Worm (Caenorhabditis elegans) whole organism, young adult: ENCODE measurements around the gene C35D10.5.

Experiments used
- B0019.2 ChIP-seq: fragments of 200-800 bp; sonication (Bioruptor generic); conservative IDR thresholded peaks from 2 replicates; pipeline ENCODE4 v1.3.6; 2022; ENCODE audit warnings: missing genetic modification reagents, missing genetic modification characterization, missing compliant biosample characterization
- B0035.1 ChIP-seq: sonication (generic microtip); optimal IDR thresholded peaks from 2 replicates; lab custom pipeline; 2016; ENCODE audit warnings: missing genetic modification characterization, mild to moderate bottlenecking, missing compliant biosample characterization, missing genotype, missing genetic modification reagents
- C17E4.6 ChIP-seq: fragments of 200-800 bp; sonication (Bioruptor generic); IDR thresholded peaks from 2 replicates; pipeline ENCODE4 v1.3.6; 2022; ENCODE audit warnings: missing genetic modification reagents, missing genetic modification characterization, missing compliant biosample characterization
- F10E7.11 ChIP-seq: sonication (generic microtip); optimal IDR thresholded peaks from 2 replicates; lab custom pipeline; 2017; ENCODE audit warnings: mild to moderate bottlenecking, missing genetic modification characterization, moderate library complexity, missing compliant biosample characterization
- F22D6.2 ChIP-seq: sonication (generic microtip); optimal IDR thresholded peaks from 2 replicates; lab custom pipeline; 2016; ENCODE audit warnings: mild to moderate bottlenecking, missing genetic modification characterization, missing compliant biosample characterization
- F39B2.1 ChIP-seq: fragments of 200-800 bp; sonication (Bioruptor generic); IDR thresholded peaks from 2 replicates; pipeline ENCODE4 v1.3.6; 2022; ENCODE audit warnings: missing genetic modification reagents, missing genetic modification characterization, missing compliant biosample characterization
- F57C9.4 ChIP-seq: sonication (generic microtip); optimal IDR thresholded peaks from 2 replicates; lab custom pipeline; 2017; ENCODE audit warnings: mild to moderate bottlenecking, missing genetic modification characterization, missing compliant biosample characterization
- K11D2.4 ChIP-seq: fragments of 200-800 bp; sonication (Bioruptor generic); IDR thresholded peaks from 2 replicates; pipeline ENCODE4 v1.3.6; 2022; ENCODE audit warnings: missing genetic modification reagents, missing genetic modification characterization, missing compliant biosample characterization
- Y53F4B.3 ChIP-seq: fragments of 200-800 bp; sonication (Bioruptor generic); IDR thresholded peaks from 2 replicates; pipeline ENCODE4 v1.3.6; 2022; ENCODE audit warnings: missing genetic modification reagents, missing genetic modification characterization, missing compliant biosample characterization
- Y67H2A.10 ChIP-seq: fragments of 200-800 bp; sonication (Bioruptor generic); conservative IDR thresholded peaks from 2 replicates; pipeline ENCODE4 v1.3.6; 2022; ENCODE audit warnings: missing genetic modification reagents, missing genetic modification characterization, missing compliant biosample characterization
- Y79H2A.3 ChIP-seq: fragments of 200-800 bp; sonication (Bioruptor generic); conservative IDR thresholded peaks from 2 replicates; pipeline ENCODE4 v1.3.6; 2022; ENCODE audit warnings: missing genetic modification reagents, missing genetic modification characterization, missing compliant biosample characterization
- bed-1 ChIP-seq: fragments of 200-800 bp; sonication (Bioruptor generic); IDR thresholded peaks from 2 replicates; pipeline ENCODE4 v1.3.6; 2022; ENCODE audit warnings: missing genetic modification reagents, missing genetic modification characterization, missing compliant biosample characterization
- cebp-2 ChIP-seq: fragments of 200-800 bp; sonication (Bioruptor generic); IDR thresholded peaks from 2 replicates; pipeline ENCODE4 v1.3.6; 2022; ENCODE audit warnings: missing genetic modification characterization, missing compliant biosample characterization
- ceh-79 ChIP-seq: sonication (generic microtip); optimal IDR thresholded peaks from 2 replicates; lab custom pipeline; 2017; ENCODE audit warnings: mild to moderate bottlenecking, missing genetic modification characterization, missing compliant biosample characterization
- die-1 ChIP-seq: sonication (generic microtip); optimal IDR thresholded peaks from 2 replicates; lab custom pipeline; 2016; ENCODE audit warnings: missing genotype, mild to moderate bottlenecking, missing genetic modification characterization, missing compliant biosample characterization
- dpff-1 ChIP-seq: sonication (generic microtip); optimal IDR thresholded peaks from 2 replicates; lab custom pipeline; 2017; ENCODE audit warnings: mild to moderate bottlenecking, missing genetic modification characterization, missing compliant biosample characterization
- dpl-1 ChIP-seq: fragments of 150-350 bp; optimal IDR thresholded peaks from 2 replicates; lab custom pipeline; 2014; ENCODE audit warnings: missing biosample characterization, missing genetic modification reagents, missing genetic modification characterization
- efl-1 ChIP-seq: fragments of 150-350 bp; optimal IDR thresholded peaks from 2 replicates; lab custom pipeline; 2014; ENCODE audit warnings: missing biosample characterization, missing genetic modification reagents, missing genetic modification characterization
- egl-44 ChIP-seq: fragments of 200-800 bp; sonication (Bioruptor generic); IDR thresholded peaks from 2 replicates; pipeline ENCODE4 v1.3.6; 2022; ENCODE audit warnings: missing genetic modification reagents, missing genetic modification characterization, missing compliant biosample characterization
- egrh-3 ChIP-seq: fragments of 200-800 bp; sonication (Bioruptor generic); IDR thresholded peaks from 2 replicates; pipeline ENCODE4 v1.3.6; 2022; ENCODE audit warnings: missing genetic modification reagents, missing genetic modification characterization, missing compliant biosample characterization
- hlh-12 ChIP-seq: sonication (generic microtip); optimal IDR thresholded peaks from 2 replicates; lab custom pipeline; 2016; ENCODE audit warnings: missing genetic modification characterization, missing compliant biosample characterization
- hrde-1 ChIP-seq: sonication (generic microtip); optimal IDR thresholded peaks from 2 replicates; lab custom pipeline; 2016; ENCODE audit warnings: missing genetic modification characterization, mild to moderate bottlenecking, missing compliant biosample characterization, moderate library complexity, missing genotype, missing genetic modification reagents, borderline replicate concordance
- lin-26 ChIP-seq: fragments of 200-800 bp; sonication (Bioruptor generic); IDR thresholded peaks from 2 replicates; pipeline ENCODE4 v1.3.6; 2022; ENCODE audit warnings: missing genetic modification reagents, missing genetic modification characterization, missing compliant biosample characterization
- lin-40 ChIP-seq: sonication (generic microtip); optimal IDR thresholded peaks from 2 replicates; lab custom pipeline; 2016; ENCODE audit warnings: missing genetic modification characterization, mild to moderate bottlenecking, missing compliant biosample characterization, missing genotype, missing genetic modification reagents
- lir-1 ChIP-seq: fragments of 200-800 bp; sonication (Bioruptor generic); conservative IDR thresholded peaks from 2 replicates; pipeline ENCODE4 v1.3.6; 2022; ENCODE audit warnings: missing genetic modification reagents, missing genetic modification characterization, missing compliant biosample characterization
- mel-28 ChIP-seq: sonication (generic microtip); optimal IDR thresholded peaks from 2 replicates; lab custom pipeline; 2016; ENCODE audit warnings: borderline replicate concordance, mild to moderate bottlenecking, missing genetic modification characterization, missing compliant biosample characterization
- nfyb-1 ChIP-seq: fragments of 200-800 bp; sonication (Bioruptor generic); IDR thresholded peaks from 2 replicates; pipeline ENCODE4 v1.3.6; 2022; ENCODE audit warnings: missing genetic modification reagents, missing genetic modification characterization, missing compliant biosample characterization
- nhr-179 ChIP-seq: sonication (generic microtip); optimal IDR thresholded peaks from 2 replicates; lab custom pipeline; 2016; ENCODE audit warnings: mild to moderate bottlenecking, missing genetic modification characterization, missing compliant biosample characterization
- nhr-80 ChIP-seq: sonication (generic microtip); optimal IDR thresholded peaks from 2 replicates; lab custom pipeline; 2016; ENCODE audit warnings: missing genetic modification characterization, missing compliant biosample characterization
- pha-4 ChIP-seq: fragments of 150-350 bp; sonication (generic microtip); optimal IDR thresholded peaks from 2 replicates; lab custom pipeline; 2014; ENCODE audit warnings: missing biosample characterization, missing genetic modification reagents, missing genetic modification characterization
- sea-2 ChIP-seq: fragments of 200-800 bp; sonication (Bioruptor generic); IDR thresholded peaks from 2 replicates; pipeline ENCODE4 v1.3.6; 2022; ENCODE audit warnings: missing genetic modification characterization, missing compliant biosample characterization
- snpc-1.3 ChIP-seq: sonication (generic microtip); optimal IDR thresholded peaks from 2 replicates; lab custom pipeline; 2017; ENCODE audit warnings: missing genetic modification characterization, mild to moderate bottlenecking, missing compliant biosample characterization, antibody characterized with exemption, moderate library complexity, missing genotype, missing genetic modification reagents; ENCODE audit not compliant: insufficient read depth
- somi-1 ChIP-seq: fragments of 200-800 bp; sonication (Bioruptor generic); optimal IDR thresholded peaks from 2 replicates; lab custom pipeline; 2018; ENCODE audit warnings: mild to moderate bottlenecking, missing genetic modification characterization, missing compliant biosample characterization
- tbp1 ChIP-seq: fragments of 200-800 bp; sonication (Bioruptor generic); optimal IDR thresholded peaks from 2 replicates; lab custom pipeline; 2018; ENCODE audit warnings: mild to moderate bottlenecking, missing genetic modification characterization, missing compliant biosample characterization
- tbx-9 ChIP-seq: sonication (generic microtip); optimal IDR thresholded peaks from 2 replicates; lab custom pipeline; 2016; ENCODE audit warnings: borderline replicate concordance, missing genetic modification characterization, inconsistent platforms, missing compliant biosample characterization
- tlf-1 ChIP-seq: fragments of 200-800 bp; sonication (Bioruptor generic); optimal IDR thresholded peaks from 2 replicates; lab custom pipeline; 2018; ENCODE audit warnings: mild to moderate bottlenecking, missing genetic modification characterization, missing compliant biosample characterization
- unc-62 ChIP-seq: fragments of 150-350 bp; optimal IDR thresholded peaks from 2 replicates; lab custom pipeline; 2014; ENCODE audit warnings: missing biosample characterization, missing genetic modification reagents, missing genetic modification characterization
- xnd-1 ChIP-seq: sonication (generic microtip); optimal IDR thresholded peaks from 2 replicates; lab custom pipeline; 2016; ENCODE audit warnings: missing genotype, missing genetic modification reagents, missing genetic modification characterization, missing compliant biosample characterization
- zim-3 ChIP-seq: sonication (generic microtip); optimal IDR thresholded peaks from 2 replicates; lab custom pipeline; 2017; ENCODE audit warnings: mild to moderate bottlenecking, missing genetic modification characterization, moderate library complexity, missing compliant biosample characterization
- ztf-3 ChIP-seq: fragments of 200-800 bp; sonication (Bioruptor generic); optimal IDR thresholded peaks from 2 replicates; lab custom pipeline; 2018; ENCODE audit warnings: mild to moderate bottlenecking, missing genetic modification characterization, missing compliant biosample characterization

C35D10.5 gene

ce11 chrIII:4890997-4891396 lies 28.8 kb downstream of the C35D10.5 start, which contains the start of gene F26F4.5 (continued):
- TF ChIP-seq tbp1 (GFP tag; lab: Kevin White, UChicago) (no peak), F22D6.2 (tag; lab: Kevin White, UChicago) (no peak), efl-1 (GFP tag; lab: Kevin White, UChicago) (no peak), somi-1 (GFP tag; lab: Kevin White, UChicago) (no peak), tbx-9 (tag; lab: Kevin White, UChicago) (no peak), F39B2.1 (GFP tag; lab: Robert Waterston, UW) (no peak), ceh-79 (tag; lab: Kevin White, UChicago) (no peak), C17E4.6 (no peak), die-1 (tag; lab: Kevin White, UChicago) (no peak), dpff-1 (tag; lab: Kevin White, UChicago) (no peak), pha-4 (no peak), hrde-1 (no peak), hlh-12 (tag; lab: Kevin White, UChicago) (no peak), sea-2 (GFP tag; lab: Robert Waterston, UW) (no peak), nhr-179 (no peak), mel-28 (no peak), Y79H2A.3 (GFP tag; lab: Robert Waterston, UW) (no peak), snpc-1.3 (no peak), xnd-1 (tag; lab: Kevin White, UChicago) (peak; percentile 84)
- TF ChIP-seq, all 124 proteins: peak for 11

ce11 chrIII:4893540-4893939 lies 31.4 kb downstream of the C35D10.5 start, which contains the start of gene F26F4.6:
Gene F26F4.6 (minus strand): TSS chrIII:4893640.
- no peak for TF ChIP-seq B0019.2 (GFP tag; lab: Robert Waterston, UW)
- no peak for TF ChIP-seq lin-26 (GFP tag; lab: Robert Waterston, UW)
- no peak for TF ChIP-seq egl-44
- TF ChIP-seq cebp-2 (GFP tag; lab: Robert Waterston, UW), result no peak
- TF ChIP-seq K11D2.4 (GFP tag; lab: Robert Waterston, UW), result no peak
- TF ChIP-seq B0035.1 (tag; lab: Kevin White, UChicago), result no peak

- TF ChIP-seq lir-1 (GFP tag; lab: Robert Waterston, UW) (no peak), ceh-79 (tag; lab: Kevin White, UChicago) (no peak), Y67H2A.10 (GFP tag; lab: Robert Waterston, UW) (no peak), F57C9.4 (tag; lab: Kevin White, UChicago) (no peak), ztf-3 (GFP tag; lab: Kevin White, UChicago) (no peak), tbx-9 (tag; lab: Kevin White, UChicago) (no peak), nfyb-1 (GFP tag; lab: Robert Waterston, UW) (no peak), efl-1 (GFP tag; lab: Kevin White, UChicago) (no peak), egrh-3 (GFP tag; lab: Robert Waterston, UW) (no peak), unc-62 (GFP tag; lab: Kevin White, UChicago) (no peak), zim-3 (tag; lab: Kevin White, UChicago) (no peak), nhr-80 (no peak), F10E7.11 (tag; lab: Kevin White, UChicago) (no peak), lin-40 (tag; lab: Kevin White, UChicago) (no peak), hrde-1 (no peak), Y53F4B.3 (GFP tag; lab: Robert Waterston, UW) (no peak), dpl-1 (GFP tag; lab: Kevin White, UChicago) (no peak), tlf-1 (GFP tag; lab: Kevin White, UChicago) (no peak), bed-1 (GFP tag; lab: Robert Waterston, UW) (no peak)
- TF ChIP-seq, all 124 proteins: peak for 0
Observed at ce11 chrIII:4895313-4895712, 33.2 kb downstream of the C35D10.5 start.
